Worm (Caenorhabditis elegans): ENCODE data around the gene octr-1.

octr-1 gene

DNA sequence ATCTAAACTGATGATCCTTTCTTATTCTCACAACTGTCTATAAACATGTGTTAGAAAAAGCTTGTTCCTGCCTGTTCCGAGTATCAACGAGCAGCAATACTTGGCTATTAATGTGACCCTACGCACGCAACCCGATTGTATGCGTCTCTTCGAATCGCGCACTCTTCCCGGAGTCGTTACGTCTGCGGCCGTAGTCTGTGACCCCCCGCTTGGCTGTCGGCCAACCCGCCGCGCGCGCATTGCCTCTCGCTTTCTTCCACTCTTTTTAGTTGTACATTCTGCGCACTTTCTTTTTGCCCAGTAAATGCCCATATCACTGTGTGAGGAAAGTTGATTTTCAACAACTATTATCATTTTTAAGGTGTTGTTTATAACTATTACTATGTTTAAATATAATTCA lies 19.2 kb downstream of the octr-1 start (continued):
- TF ChIP-seq syd-9 (tag; optimal IDR thresholded peaks at IDR 0.05) (peak; percentile 53), ceh-30 (tag; optimal IDR thresholded peaks at IDR 0.05) (no peak), nhr-11 (tag; optimal IDR thresholded peaks at IDR 0.05) (no peak), Y22D7AL.16 (tag; optimal IDR thresholded peaks at IDR 0.05) (no peak), eyg-1 (tag; optimal IDR thresholded peaks at IDR 0.05) (peak; percentile 2), ceh-14 (tag; optimal IDR thresholded peaks at IDR 0.05) (peak; percentile 22), lin-11 (tag; optimal IDR thresholded peaks at IDR 0.05) (no peak), pha-4 (tag; optimal IDR thresholded peaks at IDR 0.05) (no peak), ceh-31 (tag; optimal IDR thresholded peaks at IDR 0.05) (peak; percentile 68), unc-42 (tag; optimal IDR thresholded peaks at IDR 0.05) (peak; percentile 48), unc-86 (tag; optimal IDR thresholded peaks at IDR 0.05) (no peak), ttx-3 (tag; optimal IDR thresholded peaks at IDR 0.05) (no peak), C08G9.2 (tag; optimal IDR thresholded peaks at IDR 0.05) (no peak)

DNA sequence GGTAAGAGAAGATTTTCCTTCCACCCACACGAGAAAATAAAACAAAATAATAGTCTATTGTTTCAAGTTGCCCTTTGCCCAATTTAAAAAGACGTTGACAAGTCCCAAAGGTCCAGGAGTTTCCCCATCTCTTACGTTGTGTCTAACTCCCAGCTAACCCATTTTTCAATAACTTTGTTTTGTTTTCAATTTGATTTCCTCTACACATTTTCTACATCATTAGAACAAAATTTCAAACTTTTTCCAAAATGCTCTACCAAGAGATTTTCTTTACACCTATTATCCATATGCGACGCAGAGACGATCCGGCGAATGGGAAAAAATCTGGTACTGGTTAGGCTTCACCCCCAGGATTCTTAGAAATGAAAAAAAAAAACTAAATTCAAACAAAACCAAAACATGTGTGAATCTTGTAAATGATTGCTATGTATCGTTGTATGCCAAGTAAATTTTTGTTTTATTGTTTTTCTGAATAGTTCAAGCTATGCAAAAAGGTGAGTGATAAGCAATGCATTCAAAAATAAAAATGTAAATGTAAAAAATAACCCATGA lies 31.3 kb downstream of the octr-1 start:
- TF ChIP-seq K09A11.1 (tag; optimal IDR thresholded peaks at IDR 0.05; ENCODE audit: insufficient read depth) (no peak), unc-42 (tag; optimal IDR thresholded peaks at IDR 0.05) (peak; percentile 52)

DNA sequence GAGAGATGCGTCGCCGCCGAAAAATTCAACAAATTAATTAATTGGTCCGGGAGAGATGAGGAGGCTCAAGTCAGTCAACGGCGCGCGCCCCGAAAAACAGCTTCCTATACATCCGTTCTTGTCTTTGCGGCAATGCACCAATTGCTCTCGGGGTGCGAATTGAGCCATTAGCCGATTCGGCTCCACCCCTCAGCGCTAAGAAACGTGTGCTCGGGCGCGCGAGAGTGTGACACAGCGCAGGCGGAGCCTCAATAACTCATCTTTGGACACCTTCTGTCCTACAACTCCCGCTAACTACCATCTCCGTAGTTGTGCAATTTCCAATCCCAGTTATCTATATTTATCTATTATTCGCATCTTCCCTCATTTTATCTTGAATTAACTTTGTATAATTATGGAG lies 38.4 kb downstream of the octr-1 start:
- TF ChIP-seq hlh-15 (tag; optimal IDR thresholded peaks at IDR 0.05) (no peak), npax-4 (tag; optimal IDR thresholded peaks at IDR 0.05) (no peak), pros-1 (tag; optimal IDR thresholded peaks at IDR 0.05) (no peak), ceh-9 (tag; optimal IDR thresholded peaks at IDR 0.05) (no peak), hlh-8 (tag; optimal IDR thresholded peaks at IDR 0.05) (no peak), ceh-24 (tag; optimal IDR thresholded peaks at IDR 0.05) (no peak), pha-4 (tag; optimal IDR thresholded peaks at IDR 0.05) (no peak), fax-1 (tag; optimal IDR thresholded peaks at IDR 0.05) (no peak), fkh-6 (tag; optimal IDR thresholded peaks at IDR 0.05) (no peak), ceh-18 (tag; optimal IDR thresholded peaks at IDR 0.05) (no peak), K09A11.1 (tag; optimal IDR thresholded peaks at IDR 0.05; ENCODE audit: insufficient read depth) (no peak), ama-1 (optimal IDR thresholded peaks at IDR 0.05) (no peak), hlh-6 (tag; optimal IDR thresholded peaks at IDR 0.05) (no peak), mec-3 (tag; optimal IDR thresholded peaks at IDR 0.05; ENCODE audit: borderline replicate concordance) (no peak)

DNA sequence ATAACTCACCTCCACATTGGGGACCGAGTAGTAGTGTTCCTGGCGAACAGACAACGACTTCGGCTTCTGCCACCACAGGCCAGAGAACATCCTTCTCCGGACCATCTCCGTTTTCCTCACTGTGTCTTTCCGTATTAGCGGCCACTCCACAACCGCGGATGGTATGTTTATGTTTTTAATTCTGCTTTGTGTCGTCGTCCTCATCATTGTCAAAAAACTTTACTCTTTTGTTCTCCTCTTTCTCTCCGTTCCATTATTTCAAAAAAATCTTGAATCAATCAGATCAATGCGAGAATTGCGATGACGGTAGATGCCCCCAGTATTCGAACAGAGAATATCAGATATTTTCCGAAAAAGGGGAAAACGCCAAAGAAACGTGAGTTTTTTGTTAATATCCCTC lies 43.6 kb downstream of the octr-1 start, which contains the start of gene mec-2:
Gene mec-2 (plus strand): TSS at position 301 of the 400 bp plus-strand sequence.
- TF ChIP-seq hlh-8 (tag; optimal IDR thresholded peaks at IDR 0.05) (no peak), fkh-10 (GFP tag; optimal IDR thresholded peaks at IDR 0.05) (no peak), T23F11.4 (GFP tag; optimal IDR thresholded peaks at IDR 0.05) (no peak), gmeb-2 (tag; optimal IDR thresholded peaks at IDR 0.05) (no peak), dve-1 (tag; optimal IDR thresholded peaks at IDR 0.05) (no peak), nhr-11 (tag; optimal IDR thresholded peaks at IDR 0.05) (no peak), ceh-6 (GFP tag; optimal IDR thresholded peaks at IDR 0.05) (no peak), lim-6 (tag; optimal IDR thresholded peaks at IDR 0.05) (no peak), C38D4.7 (GFP tag; optimal IDR thresholded peaks at IDR 0.05) (no peak), C08G9.2 (tag; optimal IDR thresholded peaks at IDR 0.05) (no peak), elt-4 (tag; optimal IDR thresholded peaks at IDR 0.05) (no peak), lin-11 (tag; optimal IDR thresholded peaks at IDR 0.05) (no peak), ceh-22 (tag; optimal IDR thresholded peaks at IDR 0.05) (no peak), ztf-16 (tag; optimal IDR thresholded peaks at IDR 0.05) (no peak), nfya-1 (tag; optimal IDR thresholded peaks at IDR 0.05) (no peak), pat-9 (tag; optimal IDR thresholded peaks at IDR 0.05) (no peak), nhr-232 (tag; optimal IDR thresholded peaks at IDR 0.05) (no peak)
